Worm (Caenorhabditis elegans): ENCODE data around the gene H13N06.2.

DNA sequence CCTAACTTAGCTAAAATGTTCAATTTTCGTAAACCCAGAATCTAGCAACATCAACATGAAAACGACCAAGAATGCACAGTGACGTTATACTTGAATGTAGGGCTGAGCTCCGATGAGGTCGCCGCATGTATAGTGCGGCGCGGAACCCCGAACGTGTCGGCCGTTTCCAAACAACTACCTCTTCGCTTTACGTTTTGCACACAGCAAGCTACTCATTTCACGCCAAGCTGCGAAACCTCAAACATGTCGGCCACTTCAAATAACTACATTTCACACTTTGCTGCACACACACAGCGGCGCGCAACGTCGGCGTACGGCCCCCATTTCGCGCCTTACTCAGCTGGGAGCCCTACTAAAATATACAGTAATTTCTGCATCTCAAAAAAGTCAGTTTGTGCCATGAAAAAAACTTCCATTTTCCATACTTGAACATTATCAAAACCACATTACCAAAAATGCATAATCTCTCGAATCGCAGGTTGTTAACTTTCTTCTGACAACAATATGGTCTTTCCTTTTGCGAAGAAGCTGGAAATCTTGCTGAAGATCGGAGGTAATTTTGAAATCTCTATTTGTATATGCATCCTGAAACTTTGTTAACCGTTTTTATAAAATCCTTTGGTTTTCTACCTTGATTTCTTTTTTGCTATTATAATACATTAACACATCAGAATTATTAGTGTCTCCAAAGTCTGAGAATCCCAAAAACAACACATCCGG lies 14.7 kb downstream of the H13N06.2 start, which contains the start of gene H13N06.7:
- TF ChIP-seq pqm-1 (tag; optimal IDR thresholded peaks at IDR 0.05) (no peak), nhr-12 (tag; optimal IDR thresholded peaks at IDR 0.05) (no peak)
